Worm (Caenorhabditis elegans) whole organism, L2 larva: Measurements from ENCODE around the gene srx-6.
"Not testable (repeated sequence)": the region's sequence is repeated elsewhere in the genome, so short reads cannot be mapped to it uniquely, and the experiment has no call there.

Experiments
- C34F6.9 ChIP-seq: fragments of 150-350 bp; optimal IDR thresholded peaks from 2 replicates; lab custom pipeline; 2014; ENCODE audit warnings: missing biosample characterization, missing genetic modification characterization
- F13H6.1 ChIP-seq: sonication (generic microtip); optimal IDR thresholded peaks from 2 replicates; lab custom pipeline; 2016; ENCODE audit warnings: missing genetic modification characterization, missing compliant biosample characterization
- ZK546.5 ChIP-seq: sonication (generic microtip); optimal IDR thresholded peaks from 2 replicates; lab custom pipeline; 2017; ENCODE audit warnings: missing biosample characterization, missing genetic modification characterization
- alr-1 ChIP-seq: fragments of 150-350 bp; optimal IDR thresholded peaks from 2 replicates; lab custom pipeline; 2014; ENCODE audit warnings: missing biosample characterization, missing genetic modification characterization
- aly-2 ChIP-seq: fragments of 150-350 bp; optimal IDR thresholded peaks from 2 replicates; lab custom pipeline; 2014; ENCODE audit warnings: missing biosample characterization, missing genetic modification characterization
- blmp-1 ChIP-seq: sonication (generic microtip); optimal IDR thresholded peaks from 2 replicates; lab custom pipeline; 2017; ENCODE audit warnings: missing genetic modification characterization, mild to moderate bottlenecking, missing compliant biosample characterization, antibody characterized with exemption, moderate library complexity; ENCODE audit not compliant: insufficient read depth
- ceh-16 ChIP-seq: fragments of 150-350 bp; optimal IDR thresholded peaks from 2 replicates; lab custom pipeline; 2014; ENCODE audit warnings: missing biosample characterization, missing genetic modification characterization
- crh-2 ChIP-seq: sonication (generic microtip); optimal IDR thresholded peaks from 2 replicates; lab custom pipeline; 2017; ENCODE audit warnings: missing biosample characterization, missing genetic modification characterization
- egl-27 ChIP-seq: sonication (generic microtip); optimal IDR thresholded peaks from 3 replicates; lab custom pipeline; 2017; ENCODE audit warnings: missing biosample characterization, missing genetic modification reagents, missing genetic modification characterization
- elt-1 ChIP-seq: fragments of 150-350 bp; optimal IDR thresholded peaks from 2 replicates; lab custom pipeline; 2014; ENCODE audit warnings: missing biosample characterization, missing genetic modification characterization
- fos-1 ChIP-seq: fragments of 150-350 bp; optimal IDR thresholded peaks from 2 replicates; lab custom pipeline; 2014; ENCODE audit warnings: missing biosample characterization, missing genetic modification characterization
- lin-13 ChIP-seq: fragments of 150-350 bp; optimal IDR thresholded peaks from 2 replicates; lab custom pipeline; 2014; ENCODE audit warnings: missing biosample characterization, missing genetic modification reagents, missing genetic modification characterization
- lin-39 ChIP-seq: fragments of 150-350 bp; optimal IDR thresholded peaks from 2 replicates; lab custom pipeline; 2014; ENCODE audit warnings: missing biosample characterization, missing genetic modification reagents, missing genetic modification characterization
- lsy-2 ChIP-seq, 2 experiments: fragments of 150-350 bp in 1 of 2; sonication (generic microtip) in 1 of 2; optimal IDR thresholded peaks; 2 replicates each; lab custom pipeline; 2014 to 2017; ENCODE audit warnings: missing biosample characterization in 2 of 2, missing genetic modification characterization in 2 of 2
- mab-5 ChIP-seq: fragments of 150-350 bp; optimal IDR thresholded peaks from 2 replicates; lab custom pipeline; 2014; ENCODE audit warnings: missing biosample characterization, missing genetic modification characterization
- mbf-1 ChIP-seq: sonication (generic microtip); optimal IDR thresholded peaks from 2 replicates; lab custom pipeline; 2017; ENCODE audit warnings: missing biosample characterization, missing genetic modification characterization
- mdl-1 ChIP-seq, 2 experiments: fragments of 150-350 bp in 1 of 2; sonication (generic microtip) in 1 of 2; optimal IDR thresholded peaks; 2 replicates each; lab custom pipeline; 2017; ENCODE audit warnings: missing biosample characterization in 2 of 2, missing genetic modification characterization in 2 of 2
- nhr-10 ChIP-seq: sonication (generic microtip); optimal IDR thresholded peaks from 2 replicates; lab custom pipeline; 2017; ENCODE audit warnings: missing biosample characterization, missing genetic modification characterization
- nhr-11 ChIP-seq: fragments of 150-350 bp; optimal IDR thresholded peaks from 2 replicates; lab custom pipeline; 2014; ENCODE audit warnings: missing biosample characterization, missing genetic modification characterization
- nhr-12 ChIP-seq: fragments of 150-350 bp; optimal IDR thresholded peaks from 2 replicates; lab custom pipeline; 2014; ENCODE audit warnings: missing biosample characterization, missing genetic modification characterization
- nhr-21 ChIP-seq: fragments of 150-350 bp; optimal IDR thresholded peaks from 2 replicates; lab custom pipeline; 2014; ENCODE audit warnings: missing biosample characterization, missing genetic modification characterization
- nhr-23 ChIP-seq: fragments of 150-350 bp; optimal IDR thresholded peaks from 2 replicates; lab custom pipeline; 2014; ENCODE audit warnings: missing biosample characterization, missing genetic modification reagents, missing genetic modification characterization
- nhr-237 ChIP-seq: fragments of 150-350 bp; optimal IDR thresholded peaks from 2 replicates; lab custom pipeline; 2014; ENCODE audit warnings: missing biosample characterization, missing genetic modification characterization
- nhr-25 ChIP-seq: fragments of 150-350 bp; sonication (generic microtip); optimal IDR thresholded peaks from 3 replicates; lab custom pipeline; 2014; ENCODE audit warnings: missing biosample characterization, missing genetic modification characterization
- nhr-77 ChIP-seq: fragments of 150-350 bp; optimal IDR thresholded peaks from 2 replicates; lab custom pipeline; 2014; ENCODE audit warnings: missing biosample characterization, missing genetic modification characterization
- peb-1 ChIP-seq: fragments of 150-350 bp; optimal IDR thresholded peaks from 2 replicates; lab custom pipeline; 2014; ENCODE audit warnings: missing biosample characterization, missing genetic modification characterization
- sem-4 ChIP-seq: fragments of 150-350 bp; optimal IDR thresholded peaks from 2 replicates; lab custom pipeline; 2014; ENCODE audit warnings: missing biosample characterization, missing genetic modification reagents, missing genetic modification characterization
- sma-9 ChIP-seq, 2 experiments: fragments of 150-350 bp in 1 of 2; sonication (generic microtip) in 1 of 2; optimal IDR thresholded peaks; 2 replicates each; lab custom pipeline; 2014 to 2016; ENCODE audit warnings: missing genetic modification characterization in 2 of 2, mild to moderate bottlenecking in 1 of 2, missing biosample characterization in 1 of 2, missing compliant biosample characterization in 1 of 2, missing genetic modification reagents in 1 of 2, moderate library complexity in 1 of 2
- snpc-4 ChIP-seq: fragments of 150-350 bp; optimal IDR thresholded peaks from 2 replicates; lab custom pipeline; 2014; ENCODE audit warnings: missing biosample characterization, missing genetic modification characterization
- unc-62 ChIP-seq: fragments of 150-350 bp; optimal IDR thresholded peaks from 2 replicates; lab custom pipeline; 2014; ENCODE audit warnings: missing biosample characterization, missing genetic modification reagents, missing genetic modification characterization
- ztf-1 ChIP-seq: fragments of 200-800 bp; sonication (Bioruptor generic); conservative IDR thresholded peaks from 2 replicates; pipeline ENCODE4 v1.3.6; 2022; ENCODE audit warnings: missing genetic modification characterization, missing compliant biosample characterization
- ztf-11 ChIP-seq: sonication (generic microtip); optimal IDR thresholded peaks from 2 replicates; lab custom pipeline; 2017; ENCODE audit warnings: missing biosample characterization, missing genetic modification characterization
- ztf-4 ChIP-seq: fragments of 150-350 bp; optimal IDR thresholded peaks from 2 replicates; lab custom pipeline; 2014; ENCODE audit warnings: missing biosample characterization, missing genetic modification characterization

The srx-6 gene

ce11 chrV:7352186-7353053, 39.3 kb upstream of the srx-6 start, which contains the start of the genes srh-231 and srh-275:
Gene srh-231, minus strand, starts transcription at chrV:7352236.
Gene srh-275, plus strand, starts transcription at chrV:7353003.
- TF ChIP-seq sem-4 (tag; lab: Kevin White, UChicago) = no peak
- TF ChIP-seq ztf-1 (GFP tag; lab: Robert Waterston, UW) = no peak
- no peak for TF ChIP-seq egl-27 (tag; lab: Kevin White, UChicago)
- TF ChIP-seq mab-5 = no peak
- TF ChIP-seq lin-13 = no peak
- no peak for TF ChIP-seq nhr-25 (tag; lab: Kevin White, UChicago)
- TF ChIP-seq ZK546.5 = no peak
- TF ChIP-seq C34F6.9 (tag; lab: Kevin White, UChicago) = no peak
- no peak for TF ChIP-seq elt-1 (tag; lab: Kevin White, UChicago)
- TF ChIP-seq ceh-16 (tag; lab: Kevin White, UChicago) = no peak
- TF ChIP-seq fos-1 (tag; lab: Kevin White, UChicago) = no peak
- TF ChIP-seq lsy-2 (tag; optimal IDR thresholded peaks at IDR 0.05; lab: Kevin White, UChicago) = no peak
- no peak for TF ChIP-seq nhr-23
- no peak for TF ChIP-seq lin-39 (tag; lab: Kevin White, UChicago)
- TF ChIP-seq mbf-1 = no peak

- TF ChIP-seq unc-62 (GFP tag; lab: Kevin White, UChicago) (no peak), nhr-237 (tag; lab: Kevin White, UChicago) (no peak), ztf-11 (no peak), crh-2 (no peak), blmp-1 (tag; lab: Kevin White, UChicago) (no peak), nhr-25 (tag; lab: Kevin White, UChicago) (no peak), nhr-77 (tag; lab: Kevin White, UChicago) (no peak), lsy-2 (tag; optimal IDR thresholded peaks at IDR 0.05; lab: Kevin White, UChicago) (no peak), aly-2 (tag; lab: Kevin White, UChicago) (no peak), sem-4 (tag; lab: Kevin White, UChicago) (no peak), nhr-11 (tag; lab: Kevin White, UChicago) (no peak), ztf-4 (tag; lab: Kevin White, UChicago) (no peak), egl-27 (tag; lab: Kevin White, UChicago) (no peak)
Observed at ce11 chrV:7349541-7349940, 36.4 kb upstream of the srx-6 start, which contains the start of gene nhr-149. Gene nhr-149, minus strand, starts transcription at chrV:7349641.

ce11 chrV:7345494-7345893, 32.4 kb upstream of the srx-6 start, which contains the start of gene nhr-147:
Gene nhr-147, plus strand, starts transcription at chrV:7345794.
- not testable (repeated sequence) for TF ChIP-seq nhr-25 (tag; lab: Kevin White, UChicago); egl-27 (tag; lab: Kevin White, UChicago); mbf-1

- no peak for TF ChIP-seq alr-1
- no peak for TF ChIP-seq ztf-4 (tag; lab: Kevin White, UChicago)
- TF ChIP-seq nhr-237 (tag; lab: Kevin White, UChicago) = no peak
- no peak for TF ChIP-seq peb-1 (tag; lab: Kevin White, UChicago)
- TF ChIP-seq nhr-10 = no peak
- no peak for TF ChIP-seq mdl-1 (tag; optimal IDR thresholded peaks at IDR 0.05; lab: Kevin White, UChicago)
- TF ChIP-seq blmp-1 (tag; lab: Kevin White, UChicago) = no peak
- TF ChIP-seq sma-9 (GFP tag; optimal IDR thresholded peaks at IDR 0.05; lab: Kevin White, UChicago) = no peak
- no peak for TF ChIP-seq sma-9 (tag; optimal IDR thresholded peaks at IDR 0.05; lab: Kevin White, UChicago)
- TF ChIP-seq ceh-16 (tag; lab: Kevin White, UChicago) = no peak
- no peak for TF ChIP-seq nhr-11 (tag; lab: Kevin White, UChicago)
- TF ChIP-seq nhr-12 (tag; lab: Kevin White, UChicago) = no peak
- TF ChIP-seq F13H6.1 (tag; lab: Kevin White, UChicago) = no peak
- no peak for TF ChIP-seq nhr-21 (tag; lab: Kevin White, UChicago)
- TF ChIP-seq snpc-4 (tag; lab: Kevin White, UChicago) = no peak
Observed at ce11 chrV:7343522-7343921, 30.4 kb upstream of the srx-6 start, which contains the start of gene srh-244. Gene srh-244, plus strand, starts transcription at chrV:7343822.
